Worm (Caenorhabditis elegans): Measurements from ENCODE around the gene T03F7.6.

- TF ChIP-seq ztf-18 (tag; optimal IDR thresholded peaks at IDR 0.05), result no peak
- TF ChIP-seq unc-62 (GFP tag; optimal IDR thresholded peaks at IDR 0.05), result no peak
- no peak for TF ChIP-seq lin-35 (GFP tag; optimal IDR thresholded peaks at IDR 0.05)
- no peak for TF ChIP-seq snpc-4 (GFP tag; optimal IDR thresholded peaks at IDR 0.05)
- no peak for TF ChIP-seq snpc-4 (tag; optimal IDR thresholded peaks at IDR 0.05)
- TF ChIP-seq F49E8.2 (tag; optimal IDR thresholded peaks at IDR 0.05; ENCODE audit: insufficient read depth), result no peak
- TF ChIP-seq unc-130 (GFP tag; optimal IDR thresholded peaks at IDR 0.05), result no peak
- no peak for TF ChIP-seq F33H1.4 (GFP tag; IDR thresholded peaks at IDR 0.05)
- TF ChIP-seq ztf-22 (GFP tag; optimal IDR thresholded peaks at IDR 0.05), result no peak
- no peak for TF ChIP-seq madf-3 (GFP tag; IDR thresholded peaks at IDR 0.05)
- no peak for TF ChIP-seq rpc-1 (optimal IDR thresholded peaks at IDR 0.05)
- TF ChIP-seq rpc-1 (tag; optimal IDR thresholded peaks at IDR 0.05), result no peak
- no peak for TF ChIP-seq him-1 (tag; optimal IDR thresholded peaks at IDR 0.05)
- TF ChIP-seq nfya-1 (tag; optimal IDR thresholded peaks at IDR 0.05; ENCODE audit: borderline replicate concordance, insufficient read depth), result no peak
Observed at ce11 chrV:11334193-11334592, 39.7 kb downstream of the T03F7.6 start, which contains the start of gene T02E9.6.

Measured in whole organism, young adult.